Fruit fly (Drosophila melanogaster) whole organism, adult: ENCODE data around the gene xit.

ENCODE experiments used
- CG11617 ChIP-seq: fragments of 200-800 bp; sonication (Bioruptor generic); optimal IDR thresholded peaks from 2 replicates; lab custom pipeline; 2017; ENCODE audit warnings: mild to moderate bottlenecking, missing biosample characterization, missing genetic modification reagents, missing genetic modification characterization
- CG12768 ChIP-seq: fragments of 200-800 bp; sonication (Bioruptor generic); optimal IDR thresholded peaks from 2 replicates; lab custom pipeline; 2017; ENCODE audit warnings: missing biosample characterization, missing genetic modification characterization, mild to moderate bottlenecking, moderate library complexity, missing genetic modification reagents
- CG14711 ChIP-seq: fragments of 200-800 bp; sonication (Bioruptor generic); optimal IDR thresholded peaks from 2 replicates; lab custom pipeline; 2018; ENCODE audit warnings: missing biosample characterization, mild to moderate bottlenecking, missing genetic modification characterization, moderate library complexity
- CG7045 ChIP-seq: fragments of 200-800 bp; sonication (Bioruptor generic); optimal IDR thresholded peaks from 2 replicates; lab custom pipeline; 2017; ENCODE audit warnings: missing biosample characterization, mild to moderate bottlenecking, missing genetic modification characterization
- CG7101 ChIP-seq: fragments of 200-800 bp; sonication (Bioruptor generic); optimal IDR thresholded peaks from 2 replicates; lab custom pipeline; 2018; ENCODE audit warnings: missing biosample characterization, mild to moderate bottlenecking, missing genetic modification characterization, moderate library complexity
- Clk ChIP-seq: fragments of 200-800 bp; sonication (Bioruptor generic); optimal IDR thresholded peaks from 2 replicates; lab custom pipeline; 2017; ENCODE audit warnings: missing biosample characterization, missing genetic modification characterization
- Hr96 ChIP-seq: fragments of 200-800 bp; sonication (Bioruptor generic); optimal IDR thresholded peaks from 2 replicates; lab custom pipeline; 2016; ENCODE audit warnings: missing biosample characterization, missing genetic modification characterization
- bab1 ChIP-seq: fragments of 200-800 bp; sonication (Bioruptor generic); optimal IDR thresholded peaks from 3 replicates; lab custom pipeline; 2019; ENCODE audit warnings: missing biosample characterization, mild to moderate bottlenecking, missing genetic modification characterization, moderate library complexity
- cnc ChIP-seq, 2 experiments: fragments of >200 bp; optimal IDR thresholded peaks; 2 replicates each; lab custom pipeline; 2017
- kay ChIP-seq: fragments of 200-800 bp; sonication (Bioruptor generic); peaks from one replicate; lab custom pipeline; 2016; ENCODE audit warnings: missing biosample characterization, missing genetic modification characterization, borderline replicate concordance
- ovo ChIP-seq: fragments of 200-800 bp; sonication (Bioruptor generic); optimal IDR thresholded peaks from 2 replicates; lab custom pipeline; 2016; ENCODE audit warnings: missing biosample characterization, missing genetic modification characterization
- pad ChIP-seq: fragments of 200-800 bp; sonication (Bioruptor generic); optimal IDR thresholded peaks from 3 replicates; lab custom pipeline; 2017; ENCODE audit warnings: missing biosample characterization, missing genetic modification characterization, mild to moderate bottlenecking, moderate library complexity, missing genetic modification reagents
- tj ChIP-seq: fragments of 200-800 bp; sonication (Bioruptor generic); optimal IDR thresholded peaks from 3 replicates; lab custom pipeline; 2017; ENCODE audit warnings: missing biosample characterization, mild to moderate bottlenecking, missing genetic modification characterization, moderate library complexity
- toe ChIP-seq: fragments of 200-800 bp; sonication (Bioruptor generic); optimal IDR thresholded peaks from 2 replicates; lab custom pipeline; 2016; ENCODE audit warnings: missing biosample characterization, missing genetic modification characterization

DNA sequence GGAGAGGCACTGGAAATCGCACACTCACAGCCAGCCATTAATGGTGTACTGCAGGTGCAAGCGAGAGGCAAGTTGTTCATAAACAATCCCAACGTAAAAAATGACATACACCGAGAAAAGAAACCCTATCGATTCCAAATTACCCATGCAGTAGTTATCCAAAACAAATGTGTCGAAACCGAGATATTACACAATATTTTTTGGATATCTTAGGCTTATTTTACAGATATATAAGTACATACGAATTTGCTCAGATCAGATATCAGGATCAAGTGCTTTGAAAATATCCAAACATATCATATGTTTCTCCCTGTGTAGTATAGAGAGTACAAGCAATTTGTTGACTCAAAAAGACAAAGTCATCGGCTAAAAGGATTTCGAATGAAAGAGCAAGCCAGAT is 43.4 kb upstream of the xit start:
- TF ChIP-seq pad (GFP tag; lab: Kevin White, UChicago): no peak
- TF ChIP-seq toe: no peak
- TF ChIP-seq bab1 (GFP tag; lab: Kevin White, UChicago): no peak
- no peak for TF ChIP-seq CG7101
- no peak for TF ChIP-seq tj (GFP tag; lab: Kevin White, UChicago)
- no peak for TF ChIP-seq Hr96
- TF ChIP-seq CG7045 (GFP tag; lab: Kevin White, UChicago): no peak
- TF ChIP-seq ovo (GFP tag; lab: Kevin White, UChicago): no peak
- TF ChIP-seq Clk (GFP tag; lab: Kevin White, UChicago): no peak
- no peak for TF ChIP-seq kay (GFP tag; lab: Kevin White, UChicago)
- no peak for TF ChIP-seq CG12768 (GFP tag; lab: Kevin White, UChicago)
- no peak for TF ChIP-seq CG11617 (GFP tag; lab: Kevin White, UChicago)
- no peak for TF ChIP-seq cnc (optimal IDR thresholded peaks at IDR 0.05; lab: Kevin White, UChicago)
- no peak for TF ChIP-seq CG14711 (tag; lab: Kevin White, UChicago)
